Worm (Caenorhabditis elegans) whole organism, L4 larva: ENCODE results near the gene Y116A8C.24.

Experiments used
- aly-2 ChIP-seq: sonication (generic microtip); optimal IDR thresholded peaks from 2 replicates; lab custom pipeline; 2018; ENCODE audit warnings: missing biosample characterization, missing genetic modification characterization
- ceh-62 ChIP-seq: sonication (generic microtip); optimal IDR thresholded peaks from 2 replicates; lab custom pipeline; 2017; ENCODE audit warnings: missing biosample characterization, missing genetic modification characterization
- daf-8 ChIP-seq: fragments of 200-800 bp; sonication (Bioruptor generic); IDR thresholded peaks from 2 replicates; pipeline ENCODE4 v1.3.6; 2022; ENCODE audit warnings: missing genetic modification characterization, missing compliant biosample characterization
- lin-39 ChIP-seq: fragments of 150-350 bp; optimal IDR thresholded peaks from 2 replicates; lab custom pipeline; 2014; ENCODE audit warnings: missing biosample characterization, missing genetic modification reagents, missing genetic modification characterization
- lir-3 ChIP-seq: sonication (generic microtip); optimal IDR thresholded peaks from 2 replicates; lab custom pipeline; 2016; ENCODE audit warnings: mild to moderate bottlenecking, missing genetic modification characterization, missing compliant biosample characterization
- mdl-1 ChIP-seq, 2 experiments: fragments of 150-350 bp in 1 of 2; sonication (generic microtip) in 1 of 2; optimal IDR thresholded peaks; 2 replicates each; lab custom pipeline; 2014 to 2017; ENCODE audit warnings: missing biosample characterization in 2 of 2, missing genetic modification characterization in 2 of 2
- nhr-10 ChIP-seq: fragments of 150-350 bp; optimal IDR thresholded peaks from 2 replicates; lab custom pipeline; 2014; ENCODE audit warnings: missing biosample characterization, missing genetic modification characterization
- nhr-48 ChIP-seq: sonication (generic microtip); optimal IDR thresholded peaks from 2 replicates; lab custom pipeline; 2016; ENCODE audit warnings: mild to moderate bottlenecking, missing genetic modification characterization, missing compliant biosample characterization
- nhr-76 ChIP-seq: fragments of 150-350 bp; optimal IDR thresholded peaks from 2 replicates; lab custom pipeline; 2014; ENCODE audit warnings: missing biosample characterization, missing genetic modification characterization
- snpc-4 ChIP-seq: fragments of 150-350 bp; optimal IDR thresholded peaks from 2 replicates; lab custom pipeline; 2014; ENCODE audit warnings: missing biosample characterization, missing genetic modification characterization
- spr-3 ChIP-seq: fragments of 200-800 bp; sonication (Bioruptor generic); optimal IDR thresholded peaks from 2 replicates; lab custom pipeline; 2018; ENCODE audit warnings: mild to moderate bottlenecking, missing genetic modification characterization, missing compliant biosample characterization
- unc-130 ChIP-seq: sonication (generic microtip); optimal IDR thresholded peaks from 2 replicates; lab custom pipeline; 2016; ENCODE audit warnings: missing genetic modification reagents, missing genetic modification characterization, missing compliant biosample characterization
- vab-7 ChIP-seq: fragments of 200-800 bp; sonication (Bioruptor generic); IDR thresholded peaks from 2 replicates; pipeline ENCODE4 v1.3.6; 2022; ENCODE audit warnings: missing genetic modification reagents, missing genetic modification characterization, missing compliant biosample characterization

DNA sequence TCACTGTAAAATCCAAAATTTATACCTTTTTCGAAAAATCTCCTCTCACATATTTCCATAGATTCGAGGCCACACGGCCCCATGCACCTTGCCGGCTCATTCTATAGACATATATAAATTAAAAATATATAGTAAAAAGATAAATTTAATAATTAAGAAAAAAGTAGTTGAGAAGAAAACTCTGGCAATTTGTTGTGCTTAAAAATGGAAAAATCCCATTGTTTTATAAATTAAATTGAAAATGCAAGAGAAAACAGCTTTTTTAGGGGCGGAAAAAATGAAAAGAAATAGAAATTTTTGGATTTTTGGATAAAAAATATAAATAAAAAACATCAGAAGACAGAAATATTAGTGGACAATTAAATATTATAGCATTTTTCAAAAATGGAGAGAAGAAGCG lies 32.9 kb upstream of the Y116A8C.24 start, which contains the start of gene Y116A8C.30:
- TF ChIP-seq nhr-48 (no peak), lir-3 (tag; lab: Kevin White, UChicago) (no peak), ceh-62 (tag; lab: Kevin White, UChicago) (no peak), unc-130 (no peak), snpc-4 (tag; lab: Kevin White, UChicago) (no peak), nhr-10 (tag; lab: Kevin White, UChicago) (no peak), nhr-76 (tag; lab: Kevin White, UChicago) (no peak), spr-3 (no peak), mdl-1 (tag; optimal IDR thresholded peaks at IDR 0.05; lab: Kevin White, UChicago) (no peak), vab-7 (no peak), lin-39 (tag; lab: Kevin White, UChicago) (no peak), aly-2 (tag; lab: Kevin White, UChicago) (no peak), daf-8 (GFP tag; lab: Robert Waterston, UW) (no peak)
